Worm (Caenorhabditis elegans) whole organism, midembryonic: ENCODE measurements around the gene clec-239.

Experiments used
- T22C8.4 ChIP-seq: fragments of 200-800 bp; sonication (Bioruptor generic); IDR thresholded peaks from 2 replicates; pipeline ENCODE4 v1.3.6; 2022; ENCODE audit warnings: missing genetic modification characterization, missing compliant biosample characterization
- cog-1 ChIP-seq: sonication (generic microtip); optimal IDR thresholded peaks from 2 replicates; lab custom pipeline; 2016; ENCODE audit warnings: missing genetic modification characterization, missing compliant biosample characterization
- flt-1 ChIP-seq: fragments of 200-800 bp; sonication (Bioruptor generic); IDR thresholded peaks from 2 replicates; pipeline ENCODE4 v1.3.6; 2022; ENCODE audit warnings: missing genetic modification characterization, missing compliant biosample characterization
- med-1 ChIP-seq: sonication (generic microtip); optimal IDR thresholded peaks from 2 replicates; lab custom pipeline; 2017; ENCODE audit warnings: missing genetic modification characterization, mild to moderate bottlenecking, missing compliant biosample characterization, antibody characterized with exemption, missing genetic modification reagents; ENCODE audit not compliant: insufficient read depth
- ref-1 ChIP-seq: fragments of 200-800 bp; sonication (Bioruptor generic); conservative IDR thresholded peaks from 2 replicates; pipeline ENCODE4 v1.3.6; 2022; ENCODE audit warnings: missing genetic modification reagents, missing genetic modification characterization, missing compliant biosample characterization
- tab-1 ChIP-seq: fragments of 200-800 bp; sonication (Bioruptor generic); IDR thresholded peaks from 2 replicates; pipeline ENCODE4 v1.3.6; 2022; ENCODE audit warnings: missing genetic modification characterization, missing compliant biosample characterization
- ztf-23 ChIP-seq: fragments of 200-800 bp; sonication (Bioruptor generic); IDR thresholded peaks from 2 replicates; pipeline ENCODE4 v1.3.6; 2022; ENCODE audit warnings: missing genetic modification reagents, missing genetic modification characterization, missing compliant biosample characterization

DNA sequence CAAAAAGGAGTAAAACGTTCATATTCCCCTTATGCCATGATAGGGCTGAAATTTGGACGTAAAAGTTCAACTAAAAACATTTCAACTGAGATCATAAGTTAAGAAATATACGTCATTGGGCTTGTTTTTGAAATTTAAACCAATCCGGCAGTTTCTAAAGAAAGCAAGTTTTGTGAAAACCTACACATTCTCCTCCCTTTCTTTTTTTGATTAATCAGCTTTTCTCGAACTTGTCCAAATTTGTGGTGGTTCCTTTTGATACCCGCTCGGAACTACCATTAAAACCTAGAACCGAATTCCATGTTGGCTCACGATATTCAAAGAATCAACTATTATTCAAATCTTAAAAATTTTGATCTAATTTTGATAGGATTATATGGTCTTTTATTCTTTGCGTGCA lies 24.0 kb downstream of the clec-239 start, which contains the start of gene srz-54:
- TF ChIP-seq ztf-23 (GFP tag; lab: Robert Waterston, UW) = no peak
- no peak for TF ChIP-seq cog-1
- no peak for TF ChIP-seq flt-1 (GFP tag; lab: Robert Waterston, UW)
- no peak for TF ChIP-seq tab-1 (GFP tag; lab: Robert Waterston, UW)
- TF ChIP-seq ref-1 (GFP tag; lab: Robert Waterston, UW) = no peak
- no peak for TF ChIP-seq T22C8.4
- no peak for TF ChIP-seq med-1 (GFP tag; lab: Kevin White, UChicago)
